Fruit fly (Drosophila melanogaster) whole organism: ENCODE measurements around the gene neo.

ENCODE experiments used
- CG8478 ChIP-seq: fragments of >200 bp; optimal IDR thresholded peaks from 2 replicates; lab custom pipeline; 2018; ENCODE audit warnings: inconsistent platforms
- Dll ChIP-seq: fragments of >200 bp; optimal IDR thresholded peaks from 2 replicates; lab custom pipeline; 2017
- EcR ChIP-seq, 2 experiments: fragments of >200 bp; optimal IDR thresholded peaks; 2 replicates each; lab custom pipeline; 2017; ENCODE audit warnings: missing biosample characterization in 2 of 2, missing genetic modification characterization in 2 of 2, missing genetic modification reagents in 2 of 2
- psq ChIP-seq: fragments of >200 bp; optimal IDR thresholded peaks from 2 replicates; lab custom pipeline; 2017
- usp ChIP-seq: fragments of >200 bp; optimal IDR thresholded peaks from 2 replicates; lab custom pipeline; 2017; ENCODE audit warnings: missing biosample characterization, missing genetic modification characterization, mixed read lengths

- TF ChIP-seq psq (lab: Kevin White, UChicago), result no peak
- TF ChIP-seq Dll (lab: Kevin White, UChicago), result peak; percentile 75
- no peak for TF ChIP-seq usp
- no peak for TF ChIP-seq CG8478 (lab: Kevin White, UChicago)
- no peak for TF ChIP-seq EcR (GFP tag; optimal IDR thresholded peaks at IDR 0.05; lab: Kevin White, UChicago)
These were observed 36.6 kb upstream of the neo start for dm6 chr3R:29782367-29782766.
